Worm (Caenorhabditis elegans): Measurements from ENCODE around the gene Y56A3A.31.

ce11 chrIII:11935032-11935947 lies 39.0 kb upstream of the Y56A3A.31 start:
- no peak for TF ChIP-seq flt-1 (GFP tag; IDR thresholded peaks at IDR 0.05)
- no peak for TF ChIP-seq ztf-23 (GFP tag; IDR thresholded peaks at IDR 0.05)
- TF ChIP-seq ztf-29 (GFP tag; IDR thresholded peaks at IDR 0.05), result no peak
- TF ChIP-seq klf-2 (GFP tag; conservative IDR thresholded peaks at IDR 0.05), result no peak

Data from whole organism, midembryonic.